Fruit fly (Drosophila melanogaster) whole organism, embryonic: ENCODE measurements around the gene CG15764.
A peak's percentile ranks its signal among the peaks of the same experiment; 100 is the strongest.

Experiments used
- Abd-B ChIP-seq: fragments of 200-800 bp; sonication (Bioruptor generic); optimal IDR thresholded peaks from 2 replicates; lab custom pipeline; 2018; ENCODE audit warnings: missing biosample characterization, mild to moderate bottlenecking, missing genetic modification characterization, moderate library complexity
- B-H1 ChIP-seq: fragments of 200-800 bp; sonication (Bioruptor generic); IDR thresholded peaks from 3 replicates; pipeline ENCODE4 v1.3.6; 2022; ENCODE audit warnings: missing biosample characterization, missing genetic modification characterization
- Blimp-1 ChIP-seq: fragments of 200-800 bp; sonication (Bioruptor generic); optimal IDR thresholded peaks from 3 replicates; lab custom pipeline; 2018; ENCODE audit warnings: missing biosample characterization, missing genetic modification characterization, mild to moderate bottlenecking, moderate library complexity, missing genetic modification reagents
- Bteb2 ChIP-seq: fragments of 200-800 bp; sonication (Bioruptor generic); optimal IDR thresholded peaks from 2 replicates; lab custom pipeline; 2016; ENCODE audit warnings: missing biosample characterization, missing genetic modification characterization
- CG11093 ChIP-seq: fragments of 200-800 bp; sonication (Bioruptor generic); IDR thresholded peaks from 3 replicates; pipeline ENCODE4 v1.3.6; 2022; ENCODE audit warnings: missing biosample characterization, missing genetic modification characterization
- CG17328 ChIP-seq: fragments of 200-800 bp; sonication (Bioruptor generic); IDR thresholded peaks from 2 replicates; pipeline ENCODE4 v1.3.6; 2022; ENCODE audit warnings: missing biosample characterization, missing genetic modification characterization
- CG17361 ChIP-seq: fragments of 200-800 bp; sonication (Bioruptor generic); IDR thresholded peaks from 3 replicates; pipeline ENCODE4 v1.3.6; 2022; ENCODE audit warnings: missing biosample characterization, missing genetic modification characterization
- CG17385 ChIP-seq: fragments of 200-800 bp; sonication (Bioruptor generic); optimal IDR thresholded peaks from 3 replicates; lab custom pipeline; 2018; ENCODE audit warnings: missing biosample characterization, mild to moderate bottlenecking, missing genetic modification characterization
- CG34376 ChIP-seq: fragments of 200-800 bp; sonication (Bioruptor generic); optimal IDR thresholded peaks from 2 replicates; lab custom pipeline; 2018; ENCODE audit warnings: missing biosample characterization, mild to moderate bottlenecking, missing genetic modification characterization
- CG7987 ChIP-seq: fragments of 200-800 bp; sonication (Bioruptor generic); optimal IDR thresholded peaks from 2 replicates; lab custom pipeline; 2018; ENCODE audit warnings: missing biosample characterization, mild to moderate bottlenecking, missing genetic modification characterization, moderate library complexity
- CG8765 ChIP-seq: fragments of 200-800 bp; sonication (Bioruptor generic); IDR thresholded peaks from 2 replicates; pipeline ENCODE4 v1.3.6; 2022; ENCODE audit warnings: missing biosample characterization, missing genetic modification characterization
- CG9437 ChIP-seq: fragments of 200-800 bp; sonication (Bioruptor generic); optimal IDR thresholded peaks from 2 replicates; lab custom pipeline; 2018; ENCODE audit warnings: missing biosample characterization, mild to moderate bottlenecking, missing genetic modification characterization
- CG9876 ChIP-seq: fragments of 200-800 bp; sonication (Bioruptor generic); optimal IDR thresholded peaks from 2 replicates; lab custom pipeline; 2016; ENCODE audit warnings: missing biosample characterization, missing genetic modification characterization
- Dbx ChIP-seq: fragments of 200-800 bp; sonication (Bioruptor generic); IDR thresholded peaks from 3 replicates; pipeline ENCODE4 v1.3.6; 2022; ENCODE audit warnings: missing biosample characterization, missing genetic modification characterization
- Dek ChIP-seq: fragments of 200-800 bp; sonication (Bioruptor generic); optimal IDR thresholded peaks from 3 replicates; lab custom pipeline; 2019; ENCODE audit warnings: missing biosample characterization, mild to moderate bottlenecking, missing genetic modification characterization, moderate library complexity
- Drgx ChIP-seq: fragments of 200-800 bp; sonication (Bioruptor generic); IDR thresholded peaks from 2 replicates; pipeline ENCODE4 v1.3.6; 2022; ENCODE audit warnings: missing biosample characterization, missing genetic modification characterization
- Ets65A ChIP-seq: fragments of 200-800 bp; sonication (Bioruptor generic); peaks from one replicate; lab custom pipeline; 2016; ENCODE audit warnings: missing biosample characterization, missing genetic modification characterization
- Gsc ChIP-seq: fragments of 200-800 bp; sonication (Bioruptor generic); IDR thresholded peaks from 2 replicates; pipeline ENCODE4 v1.3.6; 2022; ENCODE audit warnings: missing biosample characterization, missing genetic modification characterization
- Jarid2 ChIP-seq: fragments of 200-800 bp; sonication (Bioruptor generic); optimal IDR thresholded peaks from 3 replicates; lab custom pipeline; 2017; ENCODE audit warnings: mild to moderate bottlenecking, missing biosample characterization, missing genetic modification reagents, missing genetic modification characterization
- Lhr ChIP-seq: fragments of 200-800 bp; sonication (Bioruptor generic); optimal IDR thresholded peaks from 3 replicates; lab custom pipeline; 2017; ENCODE audit warnings: mild to moderate bottlenecking, missing biosample characterization, missing genetic modification reagents, missing genetic modification characterization
- MBD-R2 ChIP-seq: fragments of 200-800 bp; sonication (Bioruptor generic); IDR thresholded peaks from 2 replicates; pipeline ENCODE4 v1.3.6; 2022; ENCODE audit warnings: missing biosample characterization, missing genetic modification characterization
- NC2α ChIP-seq: fragments of 200-800 bp; sonication (Bioruptor generic); optimal IDR thresholded peaks from 2 replicates; lab custom pipeline; 2016; ENCODE audit warnings: missing biosample characterization, missing genetic modification characterization
- Nf-YA ChIP-seq: fragments of 200-800 bp; sonication (Bioruptor generic); IDR thresholded peaks from 2 replicates; pipeline ENCODE4 v1.3.6; 2022; ENCODE audit warnings: missing biosample characterization, missing genetic modification characterization
- Side ChIP-seq: fragments of 200-800 bp; sonication (Bioruptor generic); optimal IDR thresholded peaks from 2 replicates; lab custom pipeline; 2016; ENCODE audit warnings: missing biosample characterization, missing genetic modification characterization
- ara ChIP-seq: fragments of 200-800 bp; sonication (Bioruptor generic); IDR thresholded peaks from 2 replicates; pipeline ENCODE4 v1.3.6; 2022; ENCODE audit warnings: missing biosample characterization, missing genetic modification characterization
- chinmo ChIP-seq: fragments of 200-800 bp; sonication (Bioruptor generic); IDR thresholded peaks from 4 replicates; pipeline ENCODE4 v1.3.6; 2022; ENCODE audit warnings: missing biosample characterization, missing genetic modification characterization; ENCODE audit not compliant: partially characterized antibody
- corto ChIP-seq: fragments of 200-800 bp; sonication (Bioruptor generic); optimal IDR thresholded peaks from 2 replicates; lab custom pipeline; 2016; ENCODE audit warnings: missing biosample characterization, mild to moderate bottlenecking, missing genetic modification characterization, moderate library complexity
- cwo ChIP-seq: fragments of 200-800 bp; sonication (Bioruptor generic); optimal IDR thresholded peaks from 3 replicates; lab custom pipeline; 2017; ENCODE audit warnings: missing biosample characterization, missing genetic modification characterization, mild to moderate bottlenecking, moderate library complexity, missing genetic modification reagents
- dati ChIP-seq: fragments of 200-800 bp; sonication (Bioruptor generic); IDR thresholded peaks from 2 replicates; pipeline ENCODE4 v1.3.6; 2022; ENCODE audit warnings: missing biosample characterization, missing genetic modification characterization
- ewg ChIP-seq: fragments of 200-800 bp; sonication (Bioruptor generic); optimal IDR thresholded peaks from 3 replicates; lab custom pipeline; 2017; ENCODE audit warnings: mild to moderate bottlenecking, missing biosample characterization, missing genetic modification reagents, missing genetic modification characterization
- exex ChIP-seq: fragments of 200-800 bp; sonication (Bioruptor generic); optimal IDR thresholded peaks from 4 replicates; lab custom pipeline; 2018; ENCODE audit warnings: missing biosample characterization, mild to moderate bottlenecking, missing genetic modification characterization, moderate library complexity
- fd3F ChIP-seq: fragments of 200-800 bp; sonication (Bioruptor generic); optimal IDR thresholded peaks from 2 replicates; lab custom pipeline; 2018; ENCODE audit warnings: missing biosample characterization, mild to moderate bottlenecking, missing genetic modification characterization, moderate library complexity
- fru ChIP-seq: fragments of >200 bp; optimal IDR thresholded peaks from 2 replicates; lab custom pipeline; 2017
- grau ChIP-seq: fragments of 200-800 bp; optimal IDR thresholded peaks from 3 replicates; lab custom pipeline; 2019; ENCODE audit warnings: missing biosample characterization, mild to moderate bottlenecking, missing genetic modification characterization, moderate library complexity
- jigr1 ChIP-seq: fragments of 200-800 bp; sonication (Bioruptor generic); IDR thresholded peaks from 3 replicates; pipeline ENCODE4 v1.3.6; 2022; ENCODE audit warnings: missing biosample characterization, missing genetic modification characterization
- jumu ChIP-seq: fragments of 200-800 bp; sonication (Bioruptor generic); optimal IDR thresholded peaks from 3 replicates; lab custom pipeline; 2016; ENCODE audit warnings: missing biosample characterization, missing genetic modification characterization
- kah ChIP-seq: fragments of 200-800 bp; sonication (Bioruptor generic); optimal IDR thresholded peaks from 2 replicates; lab custom pipeline; 2018; ENCODE audit warnings: missing biosample characterization, mild to moderate bottlenecking, missing genetic modification characterization
- ken ChIP-seq: fragments of 200-800 bp; sonication (Bioruptor generic); IDR thresholded peaks from 3 replicates; pipeline ENCODE4 v1.3.6; 2022; ENCODE audit warnings: missing biosample characterization, missing genetic modification characterization
- knrl ChIP-seq: fragments of 200-800 bp; sonication (Bioruptor generic); IDR thresholded peaks from 3 replicates; pipeline ENCODE4 v1.3.6; 2022; ENCODE audit warnings: missing biosample characterization, missing genetic modification characterization; ENCODE audit not compliant: partially characterized antibody
- lilli ChIP-seq: fragments of 200-800 bp; sonication (Bioruptor generic); optimal IDR thresholded peaks from 3 replicates; lab custom pipeline; 2016; ENCODE audit warnings: missing biosample characterization, missing genetic modification characterization
- mirr ChIP-seq: fragments of 200-800 bp; sonication (Bioruptor generic); optimal IDR thresholded peaks from 3 replicates; lab custom pipeline; 2018; ENCODE audit warnings: missing biosample characterization, mild to moderate bottlenecking, missing genetic modification characterization
- p53 ChIP-seq: fragments of 200-800 bp; sonication (Bioruptor generic); optimal IDR thresholded peaks from 2 replicates; lab custom pipeline; 2016; ENCODE audit warnings: missing biosample characterization, missing genetic modification characterization
- prd ChIP-seq, 3 experiments: fragments of >200 bp in 2 of 3; fragments of 200-800 bp in 1 of 3; sonication (Bioruptor generic) in 1 of 3; optimal IDR thresholded peaks in 2 of 3; IDR thresholded peaks in 1 of 3; 2 replicates in 2 of 3; 3 replicates in 1 of 3; pipeline versions ENCODE4 v1.3.6 to Lab custom; 2017 to 2022; ENCODE audit warnings: missing biosample characterization in 1 of 3, missing genetic modification characterization in 1 of 3
- psq ChIP-seq: fragments of 200-800 bp; sonication (Bioruptor generic); optimal IDR thresholded peaks from 2 replicates; lab custom pipeline; 2017; ENCODE audit warnings: missing biosample characterization, missing genetic modification characterization
- rib ChIP-seq: fragments of 200-800 bp; sonication (Bioruptor generic); IDR thresholded peaks from 2 replicates; pipeline ENCODE4 v1.3.6; 2022; ENCODE audit warnings: missing biosample characterization, missing genetic modification characterization
- salm ChIP-seq: fragments of 200-800 bp; sonication (Bioruptor generic); optimal IDR thresholded peaks from 2 replicates; lab custom pipeline; 2018; ENCODE audit warnings: missing biosample characterization, mild to moderate bottlenecking, missing genetic modification characterization
- slou ChIP-seq: fragments of 200-800 bp; sonication (Bioruptor generic); optimal IDR thresholded peaks from 3 replicates; lab custom pipeline; 2016; ENCODE audit warnings: missing biosample characterization, missing genetic modification characterization
- trem ChIP-seq: fragments of 200-800 bp; optimal IDR thresholded peaks from 3 replicates; lab custom pipeline; 2019; ENCODE audit warnings: missing biosample characterization, mild to moderate bottlenecking, missing genetic modification characterization, moderate library complexity
- ttk ChIP-seq: fragments of 200-800 bp; sonication (Bioruptor generic); IDR thresholded peaks from 2 replicates; pipeline ENCODE4 v2.1.2; 2022; ENCODE audit warnings: missing biosample characterization, missing genetic modification characterization
- wor ChIP-seq: fragments of 200-800 bp; sonication (Bioruptor generic); IDR thresholded peaks from 2 replicates; pipeline ENCODE4 v1.3.6; 2022; ENCODE audit warnings: missing biosample characterization, missing genetic modification characterization
- zen ChIP-seq: fragments of 200-800 bp; sonication (Bioruptor generic); optimal IDR thresholded peaks from 3 replicates; lab custom pipeline; 2018; ENCODE audit warnings: missing biosample characterization, mild to moderate bottlenecking, missing genetic modification characterization, moderate library complexity

The CG15764 gene

dm6 chrX:5904377-5905085 is 35.6 kb downstream of the CG15764 start (continued):
- 0 out of 2 replicates have a peak, but pooled peaks have one; percentile 40 for TF ChIP-seq rib
- TF ChIP-seq cwo (GFP tag; lab: Kevin White, UChicago), result no peak
- no peak for TF ChIP-seq MBD-R2 (GFP tag; lab: Robert Waterston, UW)
- no peak for TF ChIP-seq ken (GFP tag; lab: Robert Waterston, UW)
- TF ChIP-seq trem (tag; lab: Kevin White, UChicago), result no peak
- no peak for TF ChIP-seq lilli
- no peak for TF ChIP-seq Dbx (GFP tag; lab: Robert Waterston, UW)
- no peak for TF ChIP-seq jigr1 (GFP tag; lab: Robert Waterston, UW)
- no peak for TF ChIP-seq CG7987 (GFP tag; lab: Kevin White, UChicago)
- TF ChIP-seq CG9437 (GFP tag; lab: Kevin White, UChicago), result no peak
- no peak for TF ChIP-seq prd (optimal IDR thresholded peaks at IDR 0.05; lab: Kevin White, UChicago)
- TF ChIP-seq prd (GFP tag; IDR thresholded peaks at IDR 0.05; lab: Robert Waterston, UW), result no peak
- no peak for TF ChIP-seq NC2α (GFP tag; lab: Kevin White, UChicago)
- no peak for TF ChIP-seq CG9876 (GFP tag; lab: Kevin White, UChicago)
- no peak for TF ChIP-seq Blimp-1 (GFP tag; lab: Kevin White, UChicago)
- TF ChIP-seq mirr (GFP tag; lab: Kevin White, UChicago), result no peak
- TF ChIP-seq ara (GFP tag; lab: Robert Waterston, UW), result no peak
- no peak for TF ChIP-seq kah (GFP tag; lab: Kevin White, UChicago)
- TF ChIP-seq knrl (GFP tag; lab: Robert Waterston, UW), result no peak
- TF ChIP-seq Dek (tag; lab: Kevin White, UChicago), result no peak
- no peak for TF ChIP-seq ttk
- TF ChIP-seq CG8765 (GFP tag; lab: Robert Waterston, UW), result no peak
- peak; percentile 57 for TF ChIP-seq ewg (GFP tag; lab: Kevin White, UChicago)
- TF ChIP-seq B-H1 (GFP tag; lab: Robert Waterston, UW), result no peak
- no peak for TF ChIP-seq Bteb2 (GFP tag; lab: Kevin White, UChicago)
- no peak for TF ChIP-seq CG17361 (GFP tag; lab: Robert Waterston, UW)
- no peak for TF ChIP-seq Lhr (GFP tag; lab: Kevin White, UChicago)
- no peak for TF ChIP-seq Jarid2 (GFP tag; lab: Kevin White, UChicago)
- 0 out of 4 replicates have a peak, but pooled peaks have one; percentile 60 for TF ChIP-seq chinmo (GFP tag; lab: Robert Waterston, UW)
- no peak for TF ChIP-seq salm (tag; lab: Kevin White, UChicago)
- TF ChIP-seq Side, result no peak
- TF ChIP-seq exex (tag; lab: Kevin White, UChicago), result no peak
- TF ChIP-seq dati, result no peak
- peak; percentile 63 for TF ChIP-seq corto (GFP tag; lab: Kevin White, UChicago)
- peak; percentile 2 for TF ChIP-seq zen (tag; lab: Kevin White, UChicago)
- no peak for TF ChIP-seq Abd-B (GFP tag; lab: Kevin White, UChicago)
- no peak for TF ChIP-seq CG17328 (GFP tag; lab: Robert Waterston, UW)
- no peak for TF ChIP-seq fru
- no peak for TF ChIP-seq psq (GFP tag; lab: Kevin White, UChicago)
- no peak for TF ChIP-seq jumu (GFP tag; lab: Kevin White, UChicago)
- TF ChIP-seq CG17385, result peak; percentile 72
- no peak for TF ChIP-seq CG34376 (GFP tag; lab: Kevin White, UChicago)
- TF ChIP-seq fd3F, result no peak
- TF ChIP-seq grau (tag; lab: Kevin White, UChicago), result no peak
- no peak for TF ChIP-seq Ets65A (GFP tag; lab: Kevin White, UChicago)
- TF ChIP-seq Nf-YA, result no peak
- TF ChIP-seq slou (GFP tag; lab: Kevin White, UChicago), result no peak
- no peak for TF ChIP-seq p53 (GFP tag; lab: Kevin White, UChicago)
- TF ChIP-seq Drgx, result no peak
- no peak for TF ChIP-seq Gsc (GFP tag; lab: Robert Waterston, UW)
- TF ChIP-seq CG11093 (GFP tag; lab: Robert Waterston, UW), result no peak
- no peak for TF ChIP-seq wor (GFP tag; lab: Robert Waterston, UW)
